Worm (Caenorhabditis elegans): Measurements from ENCODE around the gene mth-2.

Gene mth-2

DNA sequence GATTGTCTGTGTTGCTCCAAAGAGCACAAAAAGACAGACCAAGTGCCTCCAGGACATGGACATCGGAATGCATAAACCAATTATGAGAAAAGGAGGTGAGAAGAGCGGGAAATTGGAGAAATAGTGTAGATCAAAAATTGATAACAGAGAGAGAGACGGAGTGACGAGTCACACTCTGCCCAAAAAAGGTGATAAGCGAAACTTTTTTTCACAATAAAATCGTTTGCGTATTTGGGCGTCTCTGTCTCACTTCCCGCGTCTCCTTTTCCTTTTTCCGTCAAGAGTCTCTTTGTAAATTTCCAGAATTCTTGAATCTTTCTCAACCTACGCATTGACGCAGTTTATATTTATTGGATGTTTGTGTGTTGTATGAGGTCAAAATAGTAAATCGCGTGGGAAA, at the start of gene mth-2:
Gene mth-2 (minus strand): TSS at position 188 of the 400 bp plus-strand sequence.
- TF ChIP-seq ztf-11 (tag; optimal IDR thresholded peaks at IDR 0.05) (no peak), R02D3.7 (tag; optimal IDR thresholded peaks at IDR 0.05) (no peak), pqm-1 (tag; optimal IDR thresholded peaks at IDR 0.05) (peak; percentile 78), eor-1 (tag; optimal IDR thresholded peaks at IDR 0.05) (no peak), lsy-12 (tag; optimal IDR thresholded peaks at IDR 0.05) (no peak), ceh-28 (tag; optimal IDR thresholded peaks at IDR 0.05) (peak; percentile 14), jun-1 (tag; optimal IDR thresholded peaks at IDR 0.05) (peak; percentile 28), egl-27 (tag; optimal IDR thresholded peaks at IDR 0.05) (no peak), elt-2 (tag; optimal IDR thresholded peaks at IDR 0.05) (peak; percentile 95), zag-1 (tag; optimal IDR thresholded peaks at IDR 0.05) (no peak), nhr-11 (tag; optimal IDR thresholded peaks at IDR 0.05) (no peak)

ce11 chrII:4238963-4239362, 44.8 kb upstream of the mth-2 start:
- TF ChIP-seq aly-2 (tag; optimal IDR thresholded peaks at IDR 0.05): no peak
- TF ChIP-seq pqm-1 (tag; optimal IDR thresholded peaks at IDR 0.05): no peak
- TF ChIP-seq nfya-1 (tag; optimal IDR thresholded peaks at IDR 0.05; ENCODE audit: insufficient read depth): peak; percentile 92
- no peak for TF ChIP-seq skn-1 (tag; optimal IDR thresholded peaks at IDR 0.05)

- TF ChIP-seq nhr-23 (tag; optimal IDR thresholded peaks at IDR 0.05) (peak; percentile 58), ceh-28 (tag; optimal IDR thresholded peaks at IDR 0.05) (peak; percentile 32), lin-39 (tag; optimal IDR thresholded peaks at IDR 0.05) (peak; percentile 14), R02D3.7 (tag; optimal IDR thresholded peaks at IDR 0.05) (peak; percentile 1), elt-2 (tag; optimal IDR thresholded peaks at IDR 0.05) (no peak), ceh-16 (tag; optimal IDR thresholded peaks at IDR 0.05) (no peak), nfya-1 (tag; optimal IDR thresholded peaks at IDR 0.05; ENCODE audit: insufficient read depth) (peak; percentile 51), pha-4 (tag; optimal IDR thresholded peaks at IDR 0.05) (peak; percentile 29), hmg-11 (tag; optimal IDR thresholded peaks at IDR 0.05) (peak; percentile 63), snpc-4 (tag; optimal IDR thresholded peaks at IDR 0.05) (peak; percentile 27)
Measured at ce11 chrII:4237701-4238214, 43.6 kb upstream of the mth-2 start, which contains the start of the genes fbxc-44 and C16A11.2. Gene fbxc-44 (minus strand): TSS chrII:4237751. Gene C16A11.2 (plus strand): TSS chrII:4238203.

ce11 chrII:4235959-4236358, 41.8 kb upstream of the mth-2 start, which contains the start of gene fbxc-43:
Gene fbxc-43 (minus strand): TSS chrII:4235996.
- TF ChIP-seq daf-12 (tag; optimal IDR thresholded peaks at IDR 0.05) (no peak), pqm-1 (tag; optimal IDR thresholded peaks at IDR 0.05) (no peak), elt-2 (tag; optimal IDR thresholded peaks at IDR 0.05) (no peak), ceh-28 (tag; optimal IDR thresholded peaks at IDR 0.05) (no peak), nhr-23 (tag; optimal IDR thresholded peaks at IDR 0.05) (no peak)

ce11 chrII:4230816-4231435, 36.8 kb upstream of the mth-2 start, which contains the start of gene C16A11.10:
Gene C16A11.10 (plus strand): TSS chrII:4231385.
- TF ChIP-seq mml-1 (tag; optimal IDR thresholded peaks at IDR 0.05) (no peak), egl-5 (tag; optimal IDR thresholded peaks at IDR 0.05) (no peak), nhr-12 (tag; optimal IDR thresholded peaks at IDR 0.05) (no peak), ceh-28 (tag; optimal IDR thresholded peaks at IDR 0.05) (no peak)

DNA sequence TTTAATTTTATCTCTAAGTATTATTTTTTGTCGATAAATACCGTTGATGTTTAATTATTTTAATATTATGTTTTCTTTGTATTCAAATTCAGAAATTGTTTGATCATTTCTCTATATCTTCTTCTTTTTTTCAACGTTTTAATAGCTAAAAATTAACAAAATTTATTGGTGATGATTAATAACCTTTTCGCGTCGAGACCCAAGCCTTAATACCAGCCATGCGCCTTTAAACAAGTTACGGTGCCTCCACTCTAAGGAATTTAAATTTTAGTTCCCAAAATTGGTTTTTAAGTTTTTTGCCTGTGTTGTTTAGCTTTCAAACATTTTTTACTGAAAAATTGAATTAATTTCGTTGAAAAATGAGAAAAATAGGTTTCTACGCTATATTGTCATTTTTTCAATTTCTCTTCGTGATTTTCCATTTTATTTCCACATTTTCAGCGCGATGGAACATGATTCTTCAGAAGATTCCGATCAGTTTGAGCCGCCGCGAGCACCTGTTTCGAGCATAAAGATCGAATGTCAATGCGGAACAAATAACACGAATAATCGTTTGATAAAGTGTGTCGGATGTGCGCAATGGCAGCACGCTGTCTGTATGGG, 35.1 kb upstream of the mth-2 start, which contains the start of gene C16A11.3:
Gene C16A11.3 (plus strand): TSS at position 440 of the 603 bp plus-strand sequence.
- TF ChIP-seq ceh-9 (tag; optimal IDR thresholded peaks at IDR 0.05): no peak
- TF ChIP-seq pqm-1 (tag; optimal IDR thresholded peaks at IDR 0.05): no peak
- TF ChIP-seq unc-39 (tag; optimal IDR thresholded peaks at IDR 0.05): no peak
- no peak for TF ChIP-seq ZK546.5 (tag; optimal IDR thresholded peaks at IDR 0.05)
- no peak for TF ChIP-seq elt-1 (tag; optimal IDR thresholded peaks at IDR 0.05)
- no peak for TF ChIP-seq eor-1 (tag; optimal IDR thresholded peaks at IDR 0.05)
- TF ChIP-seq fos-1 (tag; optimal IDR thresholded peaks at IDR 0.05): no peak
- no peak for TF ChIP-seq mdl-1 (tag; optimal IDR thresholded peaks at IDR 0.05)
- no peak for TF ChIP-seq lin-15B (tag; optimal IDR thresholded peaks at IDR 0.05)
- TF ChIP-seq ztf-4 (tag; optimal IDR thresholded peaks at IDR 0.05): no peak
- no peak for TF ChIP-seq tbx-2 (tag; optimal IDR thresholded peaks at IDR 0.05)
- no peak for TF ChIP-seq unc-62 (GFP tag; optimal IDR thresholded peaks at IDR 0.05)
- no peak for TF ChIP-seq nhr-12 (tag; optimal IDR thresholded peaks at IDR 0.05)
- no peak for TF ChIP-seq nhr-11 (tag; optimal IDR thresholded peaks at IDR 0.05)
- TF ChIP-seq ama-1 (optimal IDR thresholded peaks at IDR 0.05): no peak
- no peak for TF ChIP-seq nhr-237 (tag; optimal IDR thresholded peaks at IDR 0.05)
